Worm (Caenorhabditis elegans) whole organism, early embryonic: ENCODE measurements around the gene pqn-18.

Source experiments
- B0310.2 ChIP-seq: sonication (generic microtip); optimal IDR thresholded peaks from 2 replicates; lab custom pipeline; 2016; ENCODE audit warnings: mild to moderate bottlenecking, missing genetic modification characterization, missing compliant biosample characterization
- aly-1 ChIP-seq: sonication (generic microtip); optimal IDR thresholded peaks from 2 replicates; lab custom pipeline; 2016; ENCODE audit warnings: missing genetic modification characterization, missing compliant biosample characterization
- ama-1 ChIP-seq: fragments of 150-350 bp; optimal IDR thresholded peaks from 2 replicates; lab custom pipeline; 2014
- ceh-13 ChIP-seq: fragments of 200-800 bp; sonication (Bioruptor generic); optimal IDR thresholded peaks from 2 replicates; lab custom pipeline; 2018; ENCODE audit warnings: mild to moderate bottlenecking, missing genetic modification characterization, missing compliant biosample characterization
- ets-7 ChIP-seq: sonication (generic microtip); optimal IDR thresholded peaks from 2 replicates; lab custom pipeline; 2016; ENCODE audit warnings: missing genotype, missing genetic modification characterization, missing compliant biosample characterization
- flt-1 ChIP-seq: fragments of 200-800 bp; sonication (Bioruptor generic); IDR thresholded peaks from 2 replicates; pipeline ENCODE4 v1.3.6; 2022; ENCODE audit warnings: missing genetic modification characterization, missing compliant biosample characterization
- hmbx-1 ChIP-seq: sonication (generic microtip); optimal IDR thresholded peaks from 2 replicates; lab custom pipeline; 2016; ENCODE audit warnings: mild to moderate bottlenecking, missing genetic modification characterization, missing compliant biosample characterization
- hmg-4 ChIP-seq: fragments of 200-800 bp; sonication (Bioruptor generic); optimal IDR thresholded peaks from 2 replicates; lab custom pipeline; 2018; ENCODE audit warnings: mild to moderate bottlenecking, missing genetic modification characterization, missing compliant biosample characterization
- pes-1 ChIP-seq: fragments of 200-800 bp; sonication (Bioruptor generic); IDR thresholded peaks from 2 replicates; pipeline ENCODE4 v1.3.6; 2022; ENCODE audit warnings: missing genetic modification reagents, missing genetic modification characterization, missing compliant biosample characterization
- tbx-11 ChIP-seq: fragments of 200-800 bp; sonication (Bioruptor generic); IDR thresholded peaks from 2 replicates; pipeline ENCODE4 v1.3.6; 2022; ENCODE audit warnings: missing genetic modification characterization, missing compliant biosample characterization

DNA sequence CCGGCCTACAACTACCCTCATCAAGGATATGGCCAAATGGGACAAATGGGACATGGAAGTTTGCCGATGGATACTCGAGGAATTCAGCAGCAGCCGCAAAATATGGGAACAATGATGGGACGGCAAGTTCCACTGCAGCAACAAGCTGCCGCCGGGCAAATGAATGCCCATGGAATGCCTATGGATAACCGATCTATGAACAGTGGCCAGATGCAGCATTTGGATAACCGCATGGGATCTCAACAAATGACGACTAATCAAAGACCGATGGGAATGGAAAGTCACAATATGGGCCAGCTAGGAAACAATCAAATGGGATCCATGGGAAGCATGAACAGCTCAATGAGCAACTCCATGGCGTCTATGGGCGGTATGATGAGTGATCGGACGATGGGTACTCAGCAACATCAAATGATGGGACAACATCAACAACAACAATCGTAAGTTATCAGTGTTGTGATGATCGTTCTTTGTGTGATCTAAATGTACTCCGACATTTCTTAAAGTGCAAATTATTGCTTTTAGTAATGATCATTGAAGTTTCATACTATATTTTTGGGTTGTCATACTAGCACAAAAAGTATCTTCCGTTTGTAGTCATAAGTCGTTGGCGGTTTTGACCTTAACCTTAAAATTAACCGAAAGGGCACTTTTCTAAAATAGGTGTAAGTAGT is 5.9 kb downstream of the pqn-18 start:
- no peak for TF ChIP-seq ama-1 (lab: Kevin White, UChicago)
- no peak for TF ChIP-seq B0310.2 (tag; lab: Kevin White, UChicago)
- no peak for TF ChIP-seq pes-1 (GFP tag; lab: Robert Waterston, UW)
- no peak for TF ChIP-seq tbx-11
- TF ChIP-seq flt-1 (GFP tag; lab: Robert Waterston, UW): no peak
- TF ChIP-seq aly-1: no peak
- TF ChIP-seq hmbx-1 (tag; lab: Kevin White, UChicago): no peak
- TF ChIP-seq hmg-4 (GFP tag; lab: Kevin White, UChicago): no peak
- TF ChIP-seq ceh-13: no peak
- no peak for TF ChIP-seq ets-7 (tag; lab: Kevin White, UChicago)
